Worm (Caenorhabditis elegans) whole organism, midembryonic: ENCODE measurements around the gene ccz-1.

Experiments used
- T22C8.4 ChIP-seq: fragments of 200-800 bp; sonication (Bioruptor generic); IDR thresholded peaks from 2 replicates; pipeline ENCODE4 v1.3.6; 2022; ENCODE audit warnings: missing genetic modification characterization, missing compliant biosample characterization
- cog-1 ChIP-seq: sonication (generic microtip); optimal IDR thresholded peaks from 2 replicates; lab custom pipeline; 2016; ENCODE audit warnings: missing genetic modification characterization, missing compliant biosample characterization
- flt-1 ChIP-seq: fragments of 200-800 bp; sonication (Bioruptor generic); IDR thresholded peaks from 2 replicates; pipeline ENCODE4 v1.3.6; 2022; ENCODE audit warnings: missing genetic modification characterization, missing compliant biosample characterization
- klf-2 ChIP-seq: fragments of 200-800 bp; sonication (Bioruptor generic); conservative IDR thresholded peaks from 2 replicates; pipeline ENCODE4 v1.3.6; 2022; ENCODE audit warnings: missing genetic modification reagents, missing genetic modification characterization, missing compliant biosample characterization
- med-1 ChIP-seq: sonication (generic microtip); optimal IDR thresholded peaks from 2 replicates; lab custom pipeline; 2017; ENCODE audit warnings: missing genetic modification characterization, mild to moderate bottlenecking, missing compliant biosample characterization, antibody characterized with exemption, missing genetic modification reagents; ENCODE audit not compliant: insufficient read depth
- ref-1 ChIP-seq: fragments of 200-800 bp; sonication (Bioruptor generic); conservative IDR thresholded peaks from 2 replicates; pipeline ENCODE4 v1.3.6; 2022; ENCODE audit warnings: missing genetic modification reagents, missing genetic modification characterization, missing compliant biosample characterization
- tab-1 ChIP-seq: fragments of 200-800 bp; sonication (Bioruptor generic); IDR thresholded peaks from 2 replicates; pipeline ENCODE4 v1.3.6; 2022; ENCODE audit warnings: missing genetic modification characterization, missing compliant biosample characterization
- ztf-23 ChIP-seq: fragments of 200-800 bp; sonication (Bioruptor generic); IDR thresholded peaks from 2 replicates; pipeline ENCODE4 v1.3.6; 2022; ENCODE audit warnings: missing genetic modification reagents, missing genetic modification characterization, missing compliant biosample characterization
- ztf-29 ChIP-seq: fragments of 200-800 bp; sonication (Bioruptor generic); IDR thresholded peaks from 2 replicates; pipeline ENCODE4 v1.3.6; 2022; ENCODE audit warnings: missing genetic modification reagents, missing genetic modification characterization, missing compliant biosample characterization

Gene ccz-1

DNA sequence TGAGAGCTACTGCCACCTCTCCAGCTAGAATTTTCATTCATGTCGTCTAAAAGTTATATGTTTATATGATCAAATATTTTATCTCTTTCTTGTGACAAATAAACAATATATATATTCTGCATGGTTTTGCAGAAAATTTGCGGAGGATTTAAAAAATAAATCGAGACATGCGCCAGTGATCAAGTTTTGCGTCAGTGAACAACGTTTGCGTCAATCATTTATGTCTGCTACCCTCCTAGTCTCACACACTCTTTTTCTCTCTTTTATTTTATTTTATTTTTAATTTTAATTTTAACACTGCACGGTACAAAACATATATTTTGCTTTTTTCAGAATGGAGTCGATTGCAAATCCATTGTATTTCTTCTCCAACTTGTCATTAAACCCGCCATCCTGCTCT is at the start of gene ccz-1, which contains the start of gene tag-65:
TSS of gene ccz-1 (plus strand) at position 334 of the 400 bp plus-strand sequence.
TSS of gene tag-65 (minus strand) at position 46 of the 400 bp plus-strand sequence.
- TF ChIP-seq cog-1 (tag; lab: Kevin White, UChicago) (peak; percentile 77), med-1 (GFP tag; lab: Kevin White, UChicago) (no peak), flt-1 (GFP tag; lab: Robert Waterston, UW) (no peak), ref-1 (GFP tag; lab: Robert Waterston, UW) (no peak), klf-2 (GFP tag; lab: Robert Waterston, UW) (no peak)

DNA sequence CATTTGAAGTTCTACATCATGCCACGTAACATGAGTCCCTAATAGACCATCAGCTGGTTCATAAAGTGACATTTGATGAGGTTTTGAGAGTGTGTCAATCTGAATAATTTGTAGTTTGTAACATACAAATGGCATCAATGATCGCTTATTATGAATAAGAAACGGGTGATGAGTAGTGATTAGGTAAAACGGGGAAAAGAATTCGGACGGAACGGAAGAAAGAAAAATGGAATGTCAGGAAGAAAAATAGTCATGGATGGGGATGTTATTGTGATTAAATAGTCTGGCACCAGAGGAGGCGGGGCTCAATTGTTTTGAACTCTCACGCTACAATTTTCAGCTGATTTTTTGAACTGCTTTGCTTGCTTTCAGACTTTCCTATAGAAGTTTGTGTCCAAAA is 44.5 kb upstream of the ccz-1 start, which contains the start of gene H37A05.2:
TSS of gene H37A05.2 (minus strand) at position 101 of the 400 bp plus-strand sequence.
- no peak for TF ChIP-seq ref-1 (GFP tag; lab: Robert Waterston, UW)
- TF ChIP-seq T22C8.4 (GFP tag; lab: Robert Waterston, UW), result no peak

DNA sequence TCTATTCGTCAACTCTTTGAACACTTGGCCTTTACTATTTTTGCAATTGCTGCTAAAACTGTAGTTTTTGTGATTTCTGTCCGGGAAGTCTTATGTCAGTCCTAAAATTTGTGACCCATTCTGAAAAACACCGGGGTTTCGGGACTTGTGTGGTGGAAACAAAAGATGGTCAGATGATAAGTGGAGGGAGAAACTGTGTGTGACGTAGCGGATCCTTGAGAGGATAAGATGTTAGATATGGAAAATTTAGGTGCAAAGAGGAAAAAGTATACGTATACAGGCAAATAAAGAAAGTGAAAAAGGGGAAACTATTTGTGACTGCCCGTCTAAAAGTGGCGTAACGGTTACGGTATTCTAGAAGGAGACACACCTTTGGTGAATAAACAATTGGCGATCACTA is 42.3 kb upstream of the ccz-1 start:
- TF ChIP-seq klf-2 (GFP tag; lab: Robert Waterston, UW) (no peak), cog-1 (tag; lab: Kevin White, UChicago) (no peak), tab-1 (GFP tag; lab: Robert Waterston, UW) (no peak), med-1 (GFP tag; lab: Kevin White, UChicago) (no peak)

DNA sequence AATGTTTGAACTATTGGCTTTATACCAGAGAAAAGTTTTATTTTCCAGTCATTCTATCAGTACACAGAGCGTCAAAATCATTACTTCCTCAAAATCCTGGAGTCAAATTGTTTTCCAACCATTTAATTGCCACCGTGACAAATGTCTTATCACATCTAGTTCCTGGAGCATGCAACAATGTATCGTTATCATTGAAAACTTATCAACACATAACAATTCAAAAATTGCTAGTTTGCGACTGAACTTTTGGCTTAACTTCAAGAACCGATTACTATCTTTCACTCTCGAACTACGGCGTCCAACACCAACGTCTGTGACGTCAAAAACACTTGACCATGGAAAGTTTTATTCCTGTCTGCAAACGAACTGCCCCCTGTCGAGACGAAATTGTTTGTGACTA is 40.6 kb upstream of the ccz-1 start:
- TF ChIP-seq T22C8.4 (GFP tag; lab: Robert Waterston, UW) (no peak), med-1 (GFP tag; lab: Kevin White, UChicago) (no peak), ztf-23 (GFP tag; lab: Robert Waterston, UW) (no peak), klf-2 (GFP tag; lab: Robert Waterston, UW) (no peak), flt-1 (GFP tag; lab: Robert Waterston, UW) (no peak), ztf-29 (GFP tag; lab: Robert Waterston, UW) (no peak), ref-1 (GFP tag; lab: Robert Waterston, UW) (no peak), cog-1 (tag; lab: Kevin White, UChicago) (no peak), tab-1 (GFP tag; lab: Robert Waterston, UW) (no peak)

DNA sequence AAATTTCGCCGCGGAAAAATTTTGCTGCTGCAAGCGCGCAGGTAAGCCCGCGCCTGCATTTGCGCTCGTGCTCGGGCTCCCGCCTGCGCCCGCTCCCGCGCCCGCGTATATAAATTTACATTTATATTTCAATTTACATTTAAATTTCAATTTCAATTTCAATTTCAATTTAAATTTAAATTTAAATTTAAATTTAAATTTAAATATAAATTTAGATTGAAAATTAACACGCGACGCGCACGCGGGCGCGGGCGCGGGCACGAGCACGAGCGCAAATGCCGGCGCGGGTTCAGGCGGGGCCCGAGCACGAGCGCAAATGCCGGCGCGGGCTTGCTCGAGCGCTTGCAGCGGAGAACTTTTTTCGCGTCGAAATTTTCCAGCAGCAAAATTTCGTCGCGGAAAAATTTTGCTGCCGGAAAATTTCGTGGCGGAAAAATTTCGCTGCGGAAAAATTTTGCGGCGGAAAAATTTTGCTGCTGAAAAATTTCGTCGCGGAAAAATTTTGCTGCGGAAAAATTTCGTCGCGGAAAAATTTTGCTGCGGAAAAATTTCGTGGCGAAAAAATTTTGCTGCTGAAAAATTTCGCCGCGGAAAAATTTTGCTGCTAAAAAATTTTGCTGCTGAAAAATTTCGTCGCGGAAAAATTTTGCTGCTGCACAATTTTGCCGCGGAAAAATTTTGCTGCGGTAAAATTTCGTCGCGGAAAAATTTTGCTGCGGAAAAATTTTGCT is 32.7 kb upstream of the ccz-1 start:
- no peak for TF ChIP-seq med-1 (GFP tag; lab: Kevin White, UChicago)
- peak; percentile 31 for TF ChIP-seq flt-1 (GFP tag; lab: Robert Waterston, UW)
- peak; percentile 70 for TF ChIP-seq klf-2 (GFP tag; lab: Robert Waterston, UW)
- no peak for TF ChIP-seq cog-1 (tag; lab: Kevin White, UChicago)
- peak; percentile 47; the same call in 1 of the 2 replicates for TF ChIP-seq ztf-29 (GFP tag; lab: Robert Waterston, UW)
- peak; percentile 68; the same call in 1 of the 2 replicates for TF ChIP-seq tab-1 (GFP tag; lab: Robert Waterston, UW)
- TF ChIP-seq ref-1 (GFP tag; lab: Robert Waterston, UW), result no peak; the same call in 1 of the 2 replicates
- TF ChIP-seq T22C8.4 (GFP tag; lab: Robert Waterston, UW), result no peak
- peak; percentile 51; the same call in 1 of the 2 replicates for TF ChIP-seq ztf-23 (GFP tag; lab: Robert Waterston, UW)

DNA sequence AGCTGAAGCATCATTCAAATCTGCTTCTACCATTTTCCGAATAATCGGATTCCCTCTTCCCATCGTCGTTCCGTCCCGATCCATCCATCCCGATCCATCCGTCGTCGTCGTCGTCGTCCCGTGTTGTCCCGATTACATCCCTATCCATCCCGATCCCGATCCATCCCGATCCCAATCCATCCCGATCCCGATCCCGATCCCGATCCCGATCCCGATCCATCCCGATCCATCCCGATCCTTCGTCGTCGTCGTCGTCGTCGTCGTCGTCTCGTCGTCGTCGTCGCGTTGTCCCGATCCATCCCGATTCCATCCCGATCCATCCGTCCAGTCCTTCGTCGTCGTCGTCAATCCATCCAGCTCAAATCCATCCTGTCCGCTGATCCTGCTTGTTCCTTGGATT is 31.5 kb upstream of the ccz-1 start:
- TF ChIP-seq flt-1 (GFP tag; lab: Robert Waterston, UW) (no peak), ztf-23 (GFP tag; lab: Robert Waterston, UW) (no peak), med-1 (GFP tag; lab: Kevin White, UChicago) (no peak), klf-2 (GFP tag; lab: Robert Waterston, UW) (no peak), ztf-29 (GFP tag; lab: Robert Waterston, UW) (no peak)

DNA sequence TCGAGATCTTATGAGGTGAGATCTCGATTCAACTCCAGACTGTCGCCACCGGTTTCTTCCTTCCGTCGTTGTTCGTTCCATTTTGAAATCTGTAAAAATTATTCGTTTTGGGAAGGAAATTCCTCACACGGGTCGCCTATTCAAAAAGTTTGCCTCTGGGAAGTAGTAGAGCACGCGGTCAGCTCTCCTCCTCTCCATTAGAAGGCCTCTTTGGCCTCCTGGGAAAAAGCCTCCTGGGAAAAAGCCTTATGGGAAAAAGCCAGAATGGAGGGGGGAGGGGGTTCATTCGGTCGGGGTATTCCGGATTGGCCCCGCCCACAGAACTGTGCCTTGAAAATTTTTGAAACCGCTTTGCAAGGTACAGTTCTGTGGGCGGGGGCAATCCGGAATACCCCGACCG is 31.1 kb upstream of the ccz-1 start:
- no peak for TF ChIP-seq ztf-23 (GFP tag; lab: Robert Waterston, UW)
- no peak for TF ChIP-seq klf-2 (GFP tag; lab: Robert Waterston, UW)
- no peak for TF ChIP-seq cog-1 (tag; lab: Kevin White, UChicago)
- TF ChIP-seq flt-1 (GFP tag; lab: Robert Waterston, UW), result no peak
- no peak for TF ChIP-seq T22C8.4 (GFP tag; lab: Robert Waterston, UW)
- TF ChIP-seq ztf-29 (GFP tag; lab: Robert Waterston, UW), result no peak
- TF ChIP-seq ref-1 (GFP tag; lab: Robert Waterston, UW), result no peak
- TF ChIP-seq tab-1 (GFP tag; lab: Robert Waterston, UW), result no peak
- TF ChIP-seq med-1 (GFP tag; lab: Kevin White, UChicago), result no peak

DNA sequence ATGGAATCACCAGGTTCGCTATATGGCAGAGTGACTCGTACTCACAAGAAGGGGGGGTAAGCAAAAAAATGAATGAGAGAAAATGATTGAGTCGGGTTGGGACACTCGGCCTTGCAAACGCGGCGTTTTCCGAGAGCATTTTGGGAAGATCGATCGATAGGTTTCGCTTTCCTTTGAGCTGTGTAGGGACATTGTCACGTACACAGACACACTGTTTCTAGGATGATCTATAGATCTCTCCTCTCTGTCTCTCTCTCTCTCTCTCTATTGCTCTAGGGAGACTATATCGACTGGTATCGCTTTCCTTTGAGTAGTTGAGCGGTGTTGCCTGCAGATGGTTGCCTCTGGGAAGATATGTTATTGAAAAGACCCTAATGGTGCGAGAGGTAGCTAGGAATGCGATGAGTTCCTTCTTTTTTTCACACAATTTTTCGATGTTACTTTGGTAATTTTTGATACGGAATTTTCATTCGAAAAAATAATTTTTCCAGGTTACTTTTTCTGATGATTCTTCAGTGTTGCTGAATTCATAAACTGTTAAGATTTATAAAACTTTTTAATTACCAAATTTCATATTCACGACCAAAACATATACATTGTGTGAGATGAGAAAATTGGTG is 28.8 kb upstream of the ccz-1 start, which contains the start of gene H37A05.4:
TSS of gene H37A05.4 (minus strand) at position 51 of the 620 bp plus-strand sequence.
- TF ChIP-seq ztf-29 (GFP tag; lab: Robert Waterston, UW) (no peak), ref-1 (GFP tag; lab: Robert Waterston, UW) (no peak)

DNA sequence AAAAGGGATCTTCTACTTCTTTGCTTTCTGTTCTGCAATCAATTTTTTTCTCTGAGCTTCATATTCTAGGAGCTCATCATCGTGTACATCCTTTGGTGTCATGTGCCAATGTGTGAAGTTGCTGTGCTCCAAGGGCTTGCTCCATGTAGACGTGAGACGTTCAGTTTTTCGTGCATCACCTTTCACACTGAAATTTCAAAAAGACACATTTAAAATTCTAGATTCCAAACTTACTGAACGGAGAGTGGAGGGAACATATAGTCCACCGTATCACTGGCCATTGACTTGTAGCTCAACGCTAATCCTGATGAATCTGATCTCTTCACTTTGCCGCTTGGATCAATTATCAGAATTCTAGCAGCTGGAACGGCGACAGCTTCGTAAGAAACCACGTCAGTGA is 27.9 kb upstream of the ccz-1 start:
- TF ChIP-seq flt-1 (GFP tag; lab: Robert Waterston, UW) (no peak), cog-1 (tag; lab: Kevin White, UChicago) (no peak), T22C8.4 (GFP tag; lab: Robert Waterston, UW) (no peak), ztf-29 (GFP tag; lab: Robert Waterston, UW) (no peak), klf-2 (GFP tag; lab: Robert Waterston, UW) (no peak), tab-1 (GFP tag; lab: Robert Waterston, UW) (no peak), ztf-23 (GFP tag; lab: Robert Waterston, UW) (no peak)
